Fruit fly (Drosophila melanogaster) whole organism, pupa: ENCODE measurements around the gene Actn.

ENCODE experiments used
- CG34367 ChIP-seq: fragments of 200-800 bp; sonication (Bioruptor generic); optimal IDR thresholded peaks from 2 replicates; lab custom pipeline; 2018; ENCODE audit warnings: missing biosample characterization, mild to moderate bottlenecking, missing genetic modification characterization
- CG8159 ChIP-seq: fragments of 200-800 bp; sonication (Bioruptor generic); optimal IDR thresholded peaks from 3 replicates; lab custom pipeline; 2018; ENCODE audit warnings: missing biosample characterization, mild to moderate bottlenecking, missing genetic modification characterization, moderate library complexity
- D1 ChIP-seq: fragments of 200-800 bp; sonication (Bioruptor generic); optimal IDR thresholded peaks from 2 replicates; lab custom pipeline; 2018; ENCODE audit warnings: missing biosample characterization, mild to moderate bottlenecking, missing genetic modification characterization, moderate library complexity
- EcR ChIP-seq: fragments of 200-800 bp; sonication (Bioruptor generic); optimal IDR thresholded peaks from 3 replicates; lab custom pipeline; 2019; ENCODE audit warnings: missing biosample characterization, missing genetic modification characterization, mild to moderate bottlenecking, moderate library complexity, missing genetic modification reagents

- TF ChIP-seq EcR (GFP tag; lab: Kevin White, UChicago) (no peak), D1 (tag; lab: Kevin White, UChicago) (no peak), CG34367 (tag; lab: Kevin White, UChicago) (no peak), CG8159 (no peak)
These were observed 41.1 kb downstream of the Actn start for dm6 chrX:2001057-2001456.
